Fruit fly (Drosophila melanogaster) whole organism, embryonic: ENCODE data around the gene CG43138.

Experiments
- Antp ChIP-seq: fragments of 200-800 bp; sonication (Bioruptor generic); optimal IDR thresholded peaks from 3 replicates; lab custom pipeline; 2016; ENCODE audit warnings: missing biosample characterization, missing genetic modification characterization
- Bgb ChIP-seq: fragments of 200-800 bp; sonication (Bioruptor generic); IDR thresholded peaks from 2 replicates; pipeline ENCODE4 v1.3.6; 2022; ENCODE audit warnings: missing biosample characterization, missing genetic modification characterization; ENCODE audit not compliant: partially characterized antibody
- CG10147 ChIP-seq: fragments of 200-800 bp; sonication (Bioruptor generic); optimal IDR thresholded peaks from 2 replicates; lab custom pipeline; 2019; ENCODE audit warnings: missing biosample characterization, mild to moderate bottlenecking, missing genetic modification characterization, moderate library complexity
- CG10366 ChIP-seq: fragments of 200-800 bp; sonication (Bioruptor generic); IDR thresholded peaks from 2 replicates; pipeline ENCODE4 v1.3.6; 2022; ENCODE audit warnings: missing biosample characterization, missing genetic modification characterization
- CG10654 ChIP-seq: fragments of 200-800 bp; sonication (Bioruptor generic); optimal IDR thresholded peaks from 2 replicates; lab custom pipeline; 2016; ENCODE audit warnings: missing biosample characterization, missing genetic modification characterization
- CG11723 ChIP-seq: fragments of 200-800 bp; sonication (Bioruptor generic); optimal IDR thresholded peaks from 2 replicates; lab custom pipeline; 2017; ENCODE audit warnings: missing biosample characterization, mild to moderate bottlenecking, missing genetic modification characterization
- CG13123 ChIP-seq: fragments of 200-800 bp; sonication (Bioruptor generic); optimal IDR thresholded peaks from 2 replicates; lab custom pipeline; 2016; ENCODE audit warnings: missing biosample characterization, missing genetic modification characterization
- CG14441 ChIP-seq: fragments of 200-800 bp; sonication (Bioruptor generic); IDR thresholded peaks from 2 replicates; pipeline ENCODE4 v1.3.6; 2022; ENCODE audit warnings: missing biosample characterization, missing genetic modification characterization
- CG1603 ChIP-seq: fragments of 200-800 bp; sonication (Bioruptor generic); optimal IDR thresholded peaks from 2 replicates; lab custom pipeline; 2019; ENCODE audit warnings: missing biosample characterization, mild to moderate bottlenecking, missing genetic modification characterization, moderate library complexity
- CG1832 ChIP-seq: fragments of 200-800 bp; sonication (Bioruptor generic); optimal IDR thresholded peaks from 2 replicates; lab custom pipeline; 2017; ENCODE audit warnings: missing biosample characterization, mild to moderate bottlenecking, missing genetic modification characterization, inconsistent platforms
- CG2678 ChIP-seq: fragments of 200-800 bp; sonication (Bioruptor generic); optimal IDR thresholded peaks from 3 replicates; lab custom pipeline; 2019; ENCODE audit warnings: missing biosample characterization, mild to moderate bottlenecking, missing genetic modification characterization, moderate library complexity
- CG2889 ChIP-seq: fragments of 200-800 bp; sonication (Bioruptor generic); IDR thresholded peaks from 3 replicates; pipeline ENCODE4 v1.3.6; 2022; ENCODE audit warnings: missing biosample characterization, missing genetic modification characterization
- CG30431 ChIP-seq: fragments of 200-800 bp; sonication (Bioruptor generic); optimal IDR thresholded peaks from 2 replicates; lab custom pipeline; 2017; ENCODE audit warnings: missing biosample characterization, missing genetic modification characterization
- CG31365 ChIP-seq: fragments of 200-800 bp; sonication (Bioruptor generic); optimal IDR thresholded peaks from 2 replicates; lab custom pipeline; 2018; ENCODE audit warnings: missing biosample characterization, mild to moderate bottlenecking, missing genetic modification characterization
- CG33213 ChIP-seq: fragments of 200-800 bp; sonication (Bioruptor generic); optimal IDR thresholded peaks from 3 replicates; lab custom pipeline; 2016; ENCODE audit warnings: missing biosample characterization, missing genetic modification characterization
- CG42726 ChIP-seq: fragments of 200-800 bp; sonication (Bioruptor generic); IDR thresholded peaks from 2 replicates; pipeline ENCODE4 v1.3.6; 2022; ENCODE audit warnings: missing biosample characterization, missing genetic modification characterization; ENCODE audit not compliant: partially characterized antibody
- CG7963 ChIP-seq: fragments of 200-800 bp; sonication (Bioruptor generic); IDR thresholded peaks from 3 replicates; pipeline ENCODE4 v1.3.6; 2022; ENCODE audit warnings: missing biosample characterization, missing genetic modification characterization; ENCODE audit not compliant: partially characterized antibody
- CG9727 ChIP-seq: fragments of 200-800 bp; sonication (Bioruptor generic); optimal IDR thresholded peaks from 3 replicates; lab custom pipeline; 2017; ENCODE audit warnings: missing biosample characterization, mild to moderate bottlenecking, missing genetic modification characterization
- Dfd ChIP-seq, 2 experiments: fragments of >200 bp; optimal IDR thresholded peaks; 2 replicates each; lab custom pipeline; 2017; ENCODE audit warnings: missing biosample characterization in 2 of 2, missing genetic modification characterization in 2 of 2
- Elba2 ChIP-seq: fragments of 200-800 bp; sonication (Bioruptor generic); optimal IDR thresholded peaks from 3 replicates; lab custom pipeline; 2016; ENCODE audit warnings: missing biosample characterization, missing genetic modification characterization
- Ets65A ChIP-seq: fragments of 200-800 bp; sonication (Bioruptor generic); peaks from one replicate; lab custom pipeline; 2016; ENCODE audit warnings: missing biosample characterization, missing genetic modification characterization
- Hmx ChIP-seq: fragments of 200-800 bp; sonication (Bioruptor generic); optimal IDR thresholded peaks from 2 replicates; lab custom pipeline; 2016; ENCODE audit warnings: missing biosample characterization, missing genetic modification characterization
- Hr39 ChIP-seq: fragments of >200 bp; optimal IDR thresholded peaks from 2 replicates; lab custom pipeline; 2017
- Jarid2 ChIP-seq: fragments of 200-800 bp; sonication (Bioruptor generic); optimal IDR thresholded peaks from 3 replicates; lab custom pipeline; 2017; ENCODE audit warnings: mild to moderate bottlenecking, missing biosample characterization, missing genetic modification reagents, missing genetic modification characterization
- Lpt ChIP-seq: fragments of >200 bp; optimal IDR thresholded peaks from 2 replicates; lab custom pipeline; 2018; ENCODE audit warnings: missing biosample characterization, missing genetic modification characterization
- NC2α ChIP-seq: fragments of 200-800 bp; sonication (Bioruptor generic); optimal IDR thresholded peaks from 2 replicates; lab custom pipeline; 2016; ENCODE audit warnings: missing biosample characterization, missing genetic modification characterization
- Ravus ChIP-seq: fragments of 200-800 bp; sonication (Bioruptor generic); IDR thresholded peaks from 2 replicates; pipeline ENCODE4 v1.3.6; 2022; ENCODE audit warnings: missing biosample characterization, missing genetic modification characterization
- Xrp1 ChIP-seq: fragments of 200-800 bp; sonication (Bioruptor generic); IDR thresholded peaks from 2 replicates; pipeline ENCODE4 v1.3.6; 2022; ENCODE audit warnings: missing biosample characterization, missing genetic modification characterization
- ci ChIP-seq: fragments of 200-800 bp; sonication (Bioruptor generic); IDR thresholded peaks from 3 replicates; pipeline ENCODE4 v1.3.6; 2022; ENCODE audit warnings: missing biosample characterization, missing genetic modification characterization
- crp ChIP-seq, 2 experiments: fragments of 200-800 bp; sonication (Bioruptor generic); optimal IDR thresholded peaks; 2 replicates in 1 of 2; 3 replicates in 1 of 2; lab custom pipeline; 2017; ENCODE audit warnings: missing biosample characterization in 2 of 2, missing genetic modification characterization in 2 of 2, mild to moderate bottlenecking in 1 of 2, moderate library complexity in 1 of 2
- dimm ChIP-seq: fragments of 200-800 bp; sonication (Bioruptor generic); IDR thresholded peaks from 2 replicates; pipeline ENCODE4 v1.3.6; 2022; ENCODE audit warnings: missing biosample characterization, missing genetic modification characterization
- dpn ChIP-seq, 2 experiments: fragments of 200-800 bp; sonication (Bioruptor generic); optimal IDR thresholded peaks; 3 replicates each; lab custom pipeline; 2016; ENCODE audit warnings: missing biosample characterization in 2 of 2, missing genetic modification characterization in 2 of 2
- eve ChIP-seq, 2 experiments: fragments of >200 bp; optimal IDR thresholded peaks; 2 replicates each; lab custom pipeline; 2017; ENCODE audit warnings: missing biosample characterization in 2 of 2, missing genetic modification characterization in 2 of 2
- ftz-f1 ChIP-seq: fragments of 200-800 bp; sonication (Bioruptor generic); optimal IDR thresholded peaks from 2 replicates; lab custom pipeline; 2016; ENCODE audit warnings: missing biosample characterization, missing genetic modification characterization
- gem ChIP-seq: fragments of 200-800 bp; sonication (Bioruptor generic); optimal IDR thresholded peaks from 2 replicates; lab custom pipeline; 2019; ENCODE audit warnings: missing biosample characterization, mild to moderate bottlenecking, missing genetic modification characterization, moderate library complexity
- gt ChIP-seq: fragments of 200-800 bp; sonication (Bioruptor generic); IDR thresholded peaks from 2 replicates; pipeline ENCODE4 v1.3.6; 2022; ENCODE audit warnings: missing biosample characterization, missing genetic modification characterization
- insv ChIP-seq, 2 experiments: fragments of 200-800 bp; sonication (Bioruptor generic); optimal IDR thresholded peaks; 3 replicates each; lab custom pipeline; 2016 to 2018; ENCODE audit warnings: missing biosample characterization in 2 of 2, missing genetic modification characterization in 2 of 2
- maf-S ChIP-seq: fragments of 200-800 bp; sonication (Bioruptor generic); optimal IDR thresholded peaks from 2 replicates; lab custom pipeline; 2016; ENCODE audit warnings: missing biosample characterization, missing genetic modification characterization
- pnt ChIP-seq: fragments of 200-800 bp; sonication (Bioruptor generic); optimal IDR thresholded peaks from 3 replicates; lab custom pipeline; 2016; ENCODE audit warnings: missing biosample characterization, missing genetic modification characterization
- prd ChIP-seq, 3 experiments: fragments of >200 bp in 2 of 3; fragments of 200-800 bp in 1 of 3; sonication (Bioruptor generic) in 1 of 3; optimal IDR thresholded peaks in 2 of 3; IDR thresholded peaks in 1 of 3; 2 replicates in 2 of 3; 3 replicates in 1 of 3; pipeline versions ENCODE4 v1.3.6 to Lab custom; 2017 to 2022; ENCODE audit warnings: missing biosample characterization in 1 of 3, missing genetic modification characterization in 1 of 3
- pros ChIP-seq: fragments of 200-800 bp; sonication (Bioruptor generic); optimal IDR thresholded peaks from 3 replicates; lab custom pipeline; 2019; ENCODE audit warnings: missing biosample characterization, mild to moderate bottlenecking, missing genetic modification characterization, moderate library complexity
- pzg ChIP-seq: fragments of 200-800 bp; sonication (Bioruptor generic); optimal IDR thresholded peaks from 3 replicates; lab custom pipeline; 2018; ENCODE audit warnings: missing biosample characterization, mild to moderate bottlenecking, missing genetic modification characterization, moderate library complexity
- ro ChIP-seq: fragments of 200-800 bp; sonication (Bioruptor generic); IDR thresholded peaks from 2 replicates; pipeline ENCODE4 v1.3.6; 2022; ENCODE audit warnings: missing biosample characterization, missing genetic modification characterization
- sens ChIP-seq: fragments of 200-800 bp; sonication (Bioruptor generic); peaks from one replicate; lab custom pipeline; 2016; ENCODE audit warnings: missing biosample characterization, missing genetic modification characterization
- stwl ChIP-seq: fragments of 200-800 bp; sonication (Bioruptor generic); optimal IDR thresholded peaks from 3 replicates; lab custom pipeline; 2018; ENCODE audit warnings: missing biosample characterization, mild to moderate bottlenecking, missing genetic modification characterization, moderate library complexity
- tin ChIP-seq: fragments of 200-800 bp; sonication (Bioruptor generic); optimal IDR thresholded peaks from 3 replicates; lab custom pipeline; 2016; ENCODE audit warnings: missing biosample characterization, missing genetic modification characterization
- usp ChIP-seq: fragments of >200 bp; optimal IDR thresholded peaks from 2 replicates; lab custom pipeline; 2017; ENCODE audit warnings: missing biosample characterization, missing genetic modification characterization
- zen ChIP-seq: fragments of 200-800 bp; sonication (Bioruptor generic); optimal IDR thresholded peaks from 3 replicates; lab custom pipeline; 2018; ENCODE audit warnings: missing biosample characterization, mild to moderate bottlenecking, missing genetic modification characterization, moderate library complexity
- zf30C ChIP-seq: fragments of 200-800 bp; sonication (Bioruptor generic); optimal IDR thresholded peaks from 3 replicates; lab custom pipeline; 2018; ENCODE audit warnings: missing biosample characterization, mild to moderate bottlenecking, missing genetic modification characterization

Gene CG43138

dm6 chrX:7521566-7522332, 6.4 kb upstream of the CG43138 start (continued):
- TF ChIP-seq CG10147 (GFP tag; lab: Kevin White, UChicago) (no peak), CG9727 (GFP tag; lab: Kevin White, UChicago) (no peak), CG31365 (tag; lab: Kevin White, UChicago) (peak; percentile 95), CG1832 (no peak), zen (tag; lab: Kevin White, UChicago) (peak; percentile 84), NC2α (no peak), CG10654 (GFP tag; lab: Kevin White, UChicago) (no peak), Antp (GFP tag; lab: Kevin White, UChicago) (no peak), CG2678 (tag; lab: Kevin White, UChicago) (no peak), crp (GFP tag; optimal IDR thresholded peaks at IDR 0.05; lab: Kevin White, UChicago) (no peak), Jarid2 (GFP tag; lab: Kevin White, UChicago) (peak; percentile 1), Lpt (no peak), gt (GFP tag; lab: Robert Waterston, UW) (no peak), pros (GFP tag; lab: Kevin White, UChicago) (no peak), pnt (GFP tag; lab: Kevin White, UChicago) (no peak), Dfd (GFP tag; optimal IDR thresholded peaks at IDR 0.05; lab: Kevin White, UChicago) (peak in 1 of 2 experiments; percentile 24), ftz-f1 (GFP tag; lab: Kevin White, UChicago) (no peak), Bgb (GFP tag; lab: Robert Waterston, UW) (no peak), tin (GFP tag; lab: Kevin White, UChicago) (no peak), CG30431 (GFP tag; lab: Kevin White, UChicago) (no peak), ci (GFP tag; lab: Robert Waterston, UW) (no peak), zf30C (no peak), stwl (peak; percentile 45), CG13123 (GFP tag; lab: Kevin White, UChicago) (no peak), Hr39 (lab: Kevin White, UChicago) (no peak), ro (GFP tag; lab: Robert Waterston, UW) (no peak), Elba2 (GFP tag; lab: Kevin White, UChicago) (peak; percentile 97), CG11723 (GFP tag; lab: Kevin White, UChicago) (no peak), pzg (no peak), maf-S (no peak), CG14441 (no peak), eve (GFP tag; optimal IDR thresholded peaks at IDR 0.05; lab: Kevin White, UChicago) (no peak), CG33213 (no peak), insv (GFP tag; optimal IDR thresholded peaks at IDR 0.05; lab: Kevin White, UChicago) (peak; percentile 100)

dm6 chrX:7523845-7524244, 4.3 kb upstream of the CG43138 start:
- TF ChIP-seq gem (tag; lab: Kevin White, UChicago) (peak; percentile 6), Ets65A (GFP tag; lab: Kevin White, UChicago) (peak; percentile 78), CG1603 (tag; lab: Kevin White, UChicago) (no peak), CG7963 (no peak), CG2889 (no peak), Hmx (no peak), usp (no peak), dimm (no peak), sens (GFP tag; lab: Kevin White, UChicago) (peak; percentile 23), CG10366 (GFP tag; lab: Robert Waterston, UW) (no peak), dpn (GFP tag; optimal IDR thresholded peaks at IDR 0.05; lab: Kevin White, UChicago) (no peak), Xrp1 (GFP tag; lab: Robert Waterston, UW) (0 out of 2 replicates have a peak, but pooled peaks have one; percentile 30), CG42726 (no peak), prd (optimal IDR thresholded peaks at IDR 0.05; lab: Kevin White, UChicago) (no peak), prd (GFP tag; IDR thresholded peaks at IDR 0.05; lab: Robert Waterston, UW) (0 out of 3 replicates have a peak, but pooled peaks have one; percentile 10), Ravus (no peak)
